Worm (Caenorhabditis elegans): Measurements from ENCODE around the gene R148.7.

The R148.7 gene

DNA sequence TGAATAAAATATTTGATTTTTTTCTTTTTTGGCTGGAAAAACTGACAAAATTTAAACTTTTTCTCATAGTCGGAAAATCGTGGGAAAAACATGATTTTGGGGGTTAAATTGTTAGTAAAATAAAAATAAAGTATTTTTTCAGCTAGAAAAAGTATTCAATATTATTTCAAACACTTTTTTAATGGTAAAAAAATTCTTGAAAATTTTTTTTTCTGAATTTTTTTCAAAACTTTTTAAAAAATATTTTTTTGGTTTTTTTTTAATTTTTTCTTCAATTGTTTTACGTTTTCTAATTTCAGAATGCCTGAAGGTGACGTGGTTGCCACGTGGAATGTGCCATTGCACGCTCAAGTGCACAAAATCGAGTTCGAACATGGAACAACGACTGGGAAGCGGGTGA is 43.2 kb downstream of the R148.7 start, which contains the start of gene C44B11.1:
Gene C44B11.1 (plus strand): TSS at position 301 of the 400 bp plus-strand sequence.
- TF ChIP-seq ceh-28 (tag; optimal IDR thresholded peaks at IDR 0.05), result no peak
- TF ChIP-seq elt-3 (tag; optimal IDR thresholded peaks at IDR 0.05), result no peak
- TF ChIP-seq ztf-4 (tag; optimal IDR thresholded peaks at IDR 0.05), result no peak
- no peak for TF ChIP-seq pqm-1 (tag; optimal IDR thresholded peaks at IDR 0.05)
- no peak for TF ChIP-seq aly-2 (tag; optimal IDR thresholded peaks at IDR 0.05)
- TF ChIP-seq egl-27 (tag; optimal IDR thresholded peaks at IDR 0.05), result no peak
- no peak for TF ChIP-seq ztf-11 (tag; optimal IDR thresholded peaks at IDR 0.05)
- TF ChIP-seq pha-4 (tag; optimal IDR thresholded peaks at IDR 0.05), result no peak
- no peak for TF ChIP-seq unc-39 (tag; optimal IDR thresholded peaks at IDR 0.05)
- no peak for TF ChIP-seq nhr-77 (tag; optimal IDR thresholded peaks at IDR 0.05)
- TF ChIP-seq nhr-237 (tag; optimal IDR thresholded peaks at IDR 0.05), result no peak

DNA sequence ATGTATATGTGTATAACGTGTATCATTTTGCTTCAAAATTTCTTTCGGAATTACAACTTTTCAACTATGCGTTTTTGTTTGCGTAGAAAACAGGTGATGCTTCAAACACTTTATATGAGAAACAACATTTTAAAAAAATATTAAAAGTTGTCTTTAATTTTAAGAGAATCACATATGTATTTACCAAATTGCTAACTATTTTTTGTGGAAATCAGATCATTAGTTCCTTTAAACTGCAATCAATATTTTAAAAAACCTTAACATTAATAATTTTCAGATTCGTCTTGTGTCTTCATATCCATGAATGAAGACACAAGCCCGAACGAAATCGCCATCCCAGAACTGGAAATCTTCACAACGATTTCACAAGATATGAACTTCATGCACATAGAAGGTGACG is 45.4 kb downstream of the R148.7 start, which contains the start of gene C44B11.6:
Gene C44B11.6 (plus strand): TSS at position 301 of the 400 bp plus-strand sequence.
- TF ChIP-seq lin-15B (tag; optimal IDR thresholded peaks at IDR 0.05) (no peak), nhr-67 (tag; optimal IDR thresholded peaks at IDR 0.05) (no peak), nfya-1 (tag; optimal IDR thresholded peaks at IDR 0.05; ENCODE audit: insufficient read depth) (no peak), nhr-76 (tag; optimal IDR thresholded peaks at IDR 0.05) (no peak), ceh-9 (tag; optimal IDR thresholded peaks at IDR 0.05) (no peak), nhr-28 (tag; optimal IDR thresholded peaks at IDR 0.05) (no peak), jun-1 (tag; optimal IDR thresholded peaks at IDR 0.05) (no peak), nhr-12 (tag; optimal IDR thresholded peaks at IDR 0.05) (no peak), hmg-11 (tag; optimal IDR thresholded peaks at IDR 0.05) (no peak), eor-1 (tag; optimal IDR thresholded peaks at IDR 0.05) (no peak), fkh-2 (tag; optimal IDR thresholded peaks at IDR 0.05) (no peak), skn-1 (tag; optimal IDR thresholded peaks at IDR 0.05) (no peak), ceh-16 (tag; optimal IDR thresholded peaks at IDR 0.05) (no peak), elt-2 (tag; optimal IDR thresholded peaks at IDR 0.05) (no peak), nhr-237 (tag; optimal IDR thresholded peaks at IDR 0.05) (no peak), egl-5 (tag; optimal IDR thresholded peaks at IDR 0.05) (no peak), daf-12 (tag; optimal IDR thresholded peaks at IDR 0.05) (no peak)

Measured in whole organism, L3 larva.